Worm (Caenorhabditis elegans) whole organism, mixed stage, embryonic: ENCODE results near the gene tra-2.
A peak's percentile ranks its signal among the peaks of the same experiment; 100 is the strongest.

Experiments used
- M03D4.4 ChIP-seq: sonication (generic microtip); optimal IDR thresholded peaks from 2 replicates; lab custom pipeline; 2017; ENCODE audit warnings: mild to moderate bottlenecking, missing genetic modification characterization, missing compliant biosample characterization
- bed-3 ChIP-seq: fragments of 200-800 bp; sonication (Bioruptor generic); optimal IDR thresholded peaks from 3 replicates; lab custom pipeline; 2018; ENCODE audit warnings: mild to moderate bottlenecking, missing genetic modification characterization, moderate library complexity, missing compliant biosample characterization
- blmp-1 ChIP-seq: fragments of 150-350 bp; optimal IDR thresholded peaks from 2 replicates; lab custom pipeline; 2014; ENCODE audit warnings: missing biosample characterization, missing genetic modification characterization
- ceh-39 ChIP-seq: fragments of 150-350 bp; optimal IDR thresholded peaks from 2 replicates; lab custom pipeline; 2014; ENCODE audit warnings: missing biosample characterization, missing genetic modification characterization
- ceh-43 ChIP-seq: fragments of 200-800 bp; sonication (Bioruptor generic); optimal IDR thresholded peaks from 2 replicates; lab custom pipeline; 2018; ENCODE audit warnings: mild to moderate bottlenecking, missing genetic modification characterization, moderate library complexity, missing compliant biosample characterization
- ceh-83 ChIP-seq: fragments of 200-800 bp; sonication (Bioruptor generic); optimal IDR thresholded peaks from 2 replicates; lab custom pipeline; 2018; ENCODE audit warnings: mild to moderate bottlenecking, missing genetic modification characterization, missing compliant biosample characterization
- ces-1 ChIP-seq: fragments of 150-350 bp; optimal IDR thresholded peaks from 2 replicates; lab custom pipeline; 2014; ENCODE audit warnings: missing biosample characterization, missing genetic modification reagents, missing genetic modification characterization
- cnd-1 ChIP-seq: fragments of 200-800 bp; sonication (Bioruptor generic); optimal IDR thresholded peaks from 2 replicates; lab custom pipeline; 2018; ENCODE audit warnings: mild to moderate bottlenecking, missing genetic modification characterization, missing compliant biosample characterization
- drap-1 ChIP-seq: fragments of 200-800 bp; sonication (Bioruptor generic); optimal IDR thresholded peaks from 3 replicates; lab custom pipeline; 2018; ENCODE audit warnings: mild to moderate bottlenecking, missing genetic modification characterization, missing compliant biosample characterization
- elt-1 ChIP-seq: sonication (generic microtip); optimal IDR thresholded peaks from 2 replicates; lab custom pipeline; 2017; ENCODE audit warnings: missing genetic modification characterization, mild to moderate bottlenecking, missing compliant biosample characterization, antibody characterized with exemption, moderate library complexity, borderline replicate concordance; ENCODE audit not compliant: insufficient read depth
- elt-3 ChIP-seq: fragments of 150-350 bp; optimal IDR thresholded peaks from 2 replicates; lab custom pipeline; 2014; ENCODE audit warnings: missing biosample characterization, missing genetic modification characterization
- flh-1 ChIP-seq: fragments of 200-800 bp; sonication (Bioruptor generic); optimal IDR thresholded peaks from 2 replicates; lab custom pipeline; 2018; ENCODE audit warnings: mild to moderate bottlenecking, missing genetic modification characterization, moderate library complexity, missing compliant biosample characterization
- ham-2 ChIP-seq: fragments of 200-800 bp; sonication (Bioruptor generic); optimal IDR thresholded peaks from 2 replicates; lab custom pipeline; 2018; ENCODE audit warnings: mild to moderate bottlenecking, missing genetic modification characterization, missing compliant biosample characterization
- hlh-1 ChIP-seq: fragments of 150-350 bp; optimal IDR thresholded peaks from 2 replicates; lab custom pipeline; 2014; ENCODE audit warnings: missing biosample characterization, missing genetic modification reagents, missing genetic modification characterization
- lin-13 ChIP-seq: fragments of 150-350 bp; optimal IDR thresholded peaks from 2 replicates; lab custom pipeline; 2014; ENCODE audit warnings: missing biosample characterization, missing genetic modification characterization
- lin-32 ChIP-seq: fragments of 200-800 bp; sonication (Bioruptor generic); optimal IDR thresholded peaks from 2 replicates; lab custom pipeline; 2018; ENCODE audit warnings: mild to moderate bottlenecking, missing genetic modification characterization, missing compliant biosample characterization
- lsy-2 ChIP-seq: fragments of 150-350 bp; optimal IDR thresholded peaks from 2 replicates; lab custom pipeline; 2014; ENCODE audit warnings: missing biosample characterization, missing genetic modification characterization
- mab-5 ChIP-seq: fragments of 150-350 bp; optimal IDR thresholded peaks from 2 replicates; lab custom pipeline; 2014; ENCODE audit warnings: missing biosample characterization, missing genetic modification characterization
- mep-1 ChIP-seq: fragments of 150-350 bp; optimal IDR thresholded peaks from 2 replicates; lab custom pipeline; 2017; ENCODE audit warnings: missing biosample characterization, missing genetic modification reagents, missing genetic modification characterization, inconsistent platforms
- nhr-12 ChIP-seq: fragments of 150-350 bp; optimal IDR thresholded peaks from 2 replicates; lab custom pipeline; 2014; ENCODE audit warnings: missing biosample characterization, missing genetic modification characterization
- nhr-2 ChIP-seq: fragments of 150-350 bp; optimal IDR thresholded peaks from 2 replicates; lab custom pipeline; 2014; ENCODE audit warnings: missing biosample characterization, missing genetic modification characterization
- nhr-237 ChIP-seq: fragments of 150-350 bp; optimal IDR thresholded peaks from 2 replicates; lab custom pipeline; 2014; ENCODE audit warnings: missing biosample characterization, missing genetic modification characterization
- nhr-28 ChIP-seq: fragments of 150-350 bp; optimal IDR thresholded peaks from 2 replicates; lab custom pipeline; 2014; ENCODE audit warnings: missing biosample characterization, missing genetic modification characterization
- pha-4 ChIP-seq: fragments of 150-350 bp; optimal IDR thresholded peaks from 2 replicates; lab custom pipeline; 2018; ENCODE audit warnings: missing biosample characterization, missing genetic modification reagents, missing genetic modification characterization
- sem-2 ChIP-seq: fragments of 200-800 bp; sonication (Bioruptor generic); optimal IDR thresholded peaks from 2 replicates; lab custom pipeline; 2018; ENCODE audit warnings: mild to moderate bottlenecking, missing genetic modification characterization, missing compliant biosample characterization
- snpc-4 ChIP-seq: fragments of 150-350 bp; optimal IDR thresholded peaks from 2 replicates; lab custom pipeline; 2014; ENCODE audit warnings: missing biosample characterization, missing genetic modification characterization
- tbx-8 ChIP-seq: fragments of 200-800 bp; sonication (Bioruptor generic); optimal IDR thresholded peaks from 2 replicates; lab custom pipeline; 2018; ENCODE audit warnings: mild to moderate bottlenecking, missing genetic modification characterization, moderate library complexity, missing compliant biosample characterization
- unc-120 ChIP-seq: sonication (generic microtip); optimal IDR thresholded peaks from 2 replicates; lab custom pipeline; 2017; ENCODE audit warnings: missing genetic modification characterization, missing compliant biosample characterization; ENCODE audit not compliant: poor library complexity, severe bottlenecking
- unc-39 ChIP-seq: fragments of 150-350 bp; optimal IDR thresholded peaks from 2 replicates; lab custom pipeline; 2014; ENCODE audit warnings: missing biosample characterization, missing genetic modification characterization
- unc-62 ChIP-seq: fragments of 150-350 bp; optimal IDR thresholded peaks from 2 replicates; lab custom pipeline; 2014; ENCODE audit warnings: missing biosample characterization, missing genetic modification reagents, missing genetic modification characterization
- zip-8 ChIP-seq: fragments of 150-350 bp; optimal IDR thresholded peaks from 2 replicates; lab custom pipeline; 2014; ENCODE audit warnings: missing biosample characterization, missing genetic modification characterization

The tra-2 gene

ce11 chrII:6934729-6935128, 30.7 kb downstream of the tra-2 start:
- no peak for TF ChIP-seq unc-62
- no peak for TF ChIP-seq nhr-12
- no peak for TF ChIP-seq mab-5
- no peak for TF ChIP-seq lsy-2
- TF ChIP-seq hlh-1 (tag; lab: Kevin White, UChicago) = no peak
- TF ChIP-seq snpc-4 (tag; lab: Kevin White, UChicago) = no peak
- TF ChIP-seq nhr-28 = no peak
- TF ChIP-seq ces-1 = no peak
- no peak for TF ChIP-seq blmp-1
- TF ChIP-seq lin-13 (tag; lab: Kevin White, UChicago) = no peak

- no peak for TF ChIP-seq elt-3 (tag; lab: Kevin White, UChicago)
- no peak for TF ChIP-seq unc-39 (tag; lab: Kevin White, UChicago)
- TF ChIP-seq unc-62 = no peak
- no peak for TF ChIP-seq ceh-83 (GFP tag; lab: Kevin White, UChicago)
- no peak for TF ChIP-seq ceh-43 (GFP tag; lab: Kevin White, UChicago)
- TF ChIP-seq hlh-1 (tag; lab: Kevin White, UChicago) = no peak
- TF ChIP-seq ceh-39 (tag; lab: Kevin White, UChicago) = no peak
- TF ChIP-seq ham-2 (GFP tag; lab: Kevin White, UChicago) = no peak
- TF ChIP-seq zip-8 (tag; lab: Kevin White, UChicago) = no peak
- TF ChIP-seq pha-4 (tag; lab: Kevin White, UChicago) = no peak
- TF ChIP-seq M03D4.4 (tag; lab: Kevin White, UChicago) = no peak
- no peak for TF ChIP-seq mep-1 (tag; lab: Kevin White, UChicago)
- TF ChIP-seq unc-120 (tag; lab: Kevin White, UChicago) = no peak
- no peak for TF ChIP-seq tbx-8 (GFP tag; lab: Kevin White, UChicago)
- no peak for TF ChIP-seq nhr-28
Measured at ce11 chrII:6932978-6933377, 32.5 kb downstream of the tra-2 start.

- TF ChIP-seq ceh-43 (GFP tag; lab: Kevin White, UChicago) (no peak), ces-1 (peak; percentile 44)
Measured at ce11 chrII:6930072-6930471, 35.4 kb downstream of the tra-2 start.

- TF ChIP-seq ces-1 = peak; percentile 12
- no peak for TF ChIP-seq ham-2 (GFP tag; lab: Kevin White, UChicago)
- TF ChIP-seq lin-32 (GFP tag; lab: Kevin White, UChicago) = no peak
- TF ChIP-seq zip-8 (tag; lab: Kevin White, UChicago) = no peak
- TF ChIP-seq unc-39 (tag; lab: Kevin White, UChicago) = no peak
- TF ChIP-seq hlh-1 (tag; lab: Kevin White, UChicago) = no peak
- no peak for TF ChIP-seq bed-3 (GFP tag; lab: Kevin White, UChicago)
Measured at ce11 chrII:6928416-6928815, 37.1 kb downstream of the tra-2 start, which contains the start of gene flcn-1. TSS of gene flcn-1 (plus strand) at chrII:6928763.

ce11 chrII:6927603-6928002, 37.9 kb downstream of the tra-2 start, which contains the start of gene F22D3.4:
TSS of gene F22D3.4 (minus strand) at chrII:6927603.
- TF ChIP-seq nhr-28 = no peak

- TF ChIP-seq nhr-237 (tag; lab: Kevin White, UChicago) (no peak), lin-13 (tag; lab: Kevin White, UChicago) (no peak), flh-1 (GFP tag; lab: Kevin White, UChicago) (no peak), mep-1 (tag; lab: Kevin White, UChicago) (no peak), ham-2 (GFP tag; lab: Kevin White, UChicago) (no peak), tbx-8 (GFP tag; lab: Kevin White, UChicago) (no peak), zip-8 (tag; lab: Kevin White, UChicago) (no peak), ceh-43 (GFP tag; lab: Kevin White, UChicago) (no peak), sem-2 (no peak), cnd-1 (tag; lab: Kevin White, UChicago) (no peak), drap-1 (GFP tag; lab: Kevin White, UChicago) (no peak), elt-3 (tag; lab: Kevin White, UChicago) (no peak), unc-62 (no peak), elt-1 (tag; lab: Kevin White, UChicago) (no peak), nhr-2 (tag; lab: Kevin White, UChicago) (no peak)
Measured at ce11 chrII:6927034-6927433, 38.4 kb downstream of the tra-2 start.
